Fruit fly (Drosophila melanogaster) whole organism, embryonic: ENCODE measurements around the gene Nle.

Experiments used
- CG10274 ChIP-seq: fragments of 200-800 bp; sonication (Bioruptor generic); optimal IDR thresholded peaks from 3 replicates; lab custom pipeline; 2017; ENCODE audit warnings: missing biosample characterization, mild to moderate bottlenecking, missing genetic modification characterization
- CG10979 ChIP-seq: fragments of 200-800 bp; sonication (Bioruptor generic); optimal IDR thresholded peaks from 2 replicates; lab custom pipeline; 2018; ENCODE audit warnings: missing biosample characterization, mild to moderate bottlenecking, missing genetic modification characterization, moderate library complexity
- CG12391 ChIP-seq: fragments of 200-800 bp; sonication (Bioruptor generic); optimal IDR thresholded peaks from 3 replicates; lab custom pipeline; 2018; ENCODE audit warnings: missing biosample characterization, mild to moderate bottlenecking, missing genetic modification characterization, moderate library complexity
- CG13296 ChIP-seq: fragments of 200-800 bp; sonication (Bioruptor generic); optimal IDR thresholded peaks from 3 replicates; lab custom pipeline; 2018; ENCODE audit warnings: missing biosample characterization, mild to moderate bottlenecking, missing genetic modification characterization
- CG13775 ChIP-seq: fragments of 200-800 bp; sonication (Bioruptor generic); optimal IDR thresholded peaks from 3 replicates; lab custom pipeline; 2017; ENCODE audit warnings: missing biosample characterization, mild to moderate bottlenecking, missing genetic modification characterization
- CG14667 ChIP-seq: fragments of 200-800 bp; sonication (Bioruptor generic); IDR thresholded peaks from 2 replicates; pipeline ENCODE4 v1.3.6; 2022; ENCODE audit warnings: missing biosample characterization, missing genetic modification characterization
- CG1529 ChIP-seq: fragments of 200-800 bp; sonication (Bioruptor generic); optimal IDR thresholded peaks from 3 replicates; lab custom pipeline; 2018; ENCODE audit warnings: missing biosample characterization, missing genetic modification characterization
- CG15601 ChIP-seq: fragments of 200-800 bp; sonication (Bioruptor generic); optimal IDR thresholded peaks from 3 replicates; lab custom pipeline; 2019; ENCODE audit warnings: missing biosample characterization, mild to moderate bottlenecking, missing genetic modification characterization, moderate library complexity
- CG1602 ChIP-seq: fragments of 200-800 bp; sonication (Bioruptor generic); optimal IDR thresholded peaks from 3 replicates; lab custom pipeline; 2016; ENCODE audit warnings: missing biosample characterization, missing genetic modification characterization
- CG1603 ChIP-seq: fragments of 200-800 bp; sonication (Bioruptor generic); optimal IDR thresholded peaks from 2 replicates; lab custom pipeline; 2019; ENCODE audit warnings: missing biosample characterization, mild to moderate bottlenecking, missing genetic modification characterization, moderate library complexity
- CG18599 ChIP-seq: fragments of 200-800 bp; sonication (Bioruptor generic); optimal IDR thresholded peaks from 3 replicates; lab custom pipeline; 2017; ENCODE audit warnings: missing biosample characterization, missing genetic modification characterization, mild to moderate bottlenecking, moderate library complexity, missing genetic modification reagents
- CG18764 ChIP-seq: fragments of 200-800 bp; sonication (Bioruptor generic); optimal IDR thresholded peaks from 3 replicates; lab custom pipeline; 2016; ENCODE audit warnings: missing biosample characterization, missing genetic modification characterization
- CG2120 ChIP-seq: fragments of 200-800 bp; sonication (Bioruptor generic); optimal IDR thresholded peaks from 3 replicates; lab custom pipeline; 2016; ENCODE audit warnings: missing biosample characterization, missing genetic modification characterization
- CG2678 ChIP-seq: fragments of 200-800 bp; sonication (Bioruptor generic); optimal IDR thresholded peaks from 3 replicates; lab custom pipeline; 2019; ENCODE audit warnings: missing biosample characterization, mild to moderate bottlenecking, missing genetic modification characterization, moderate library complexity
- CG4360 ChIP-seq: fragments of 200-800 bp; sonication (Bioruptor generic); IDR thresholded peaks from 2 replicates; pipeline ENCODE4 v1.3.6; 2022; ENCODE audit warnings: missing biosample characterization, missing genetic modification characterization
- CG4617 ChIP-seq: fragments of 200-800 bp; sonication (Bioruptor generic); optimal IDR thresholded peaks from 3 replicates; lab custom pipeline; 2016; ENCODE audit warnings: missing biosample characterization, missing genetic modification characterization, borderline replicate concordance
- CG4707 ChIP-seq: fragments of 200-800 bp; sonication (Bioruptor generic); optimal IDR thresholded peaks from 2 replicates; lab custom pipeline; 2018; ENCODE audit warnings: missing biosample characterization, mild to moderate bottlenecking, missing genetic modification characterization, moderate library complexity
- CG4820 ChIP-seq: fragments of 200-800 bp; sonication (Bioruptor generic); optimal IDR thresholded peaks from 3 replicates; lab custom pipeline; 2016; ENCODE audit warnings: missing biosample characterization, missing genetic modification characterization
- CG7357 ChIP-seq: fragments of 200-800 bp; sonication (Bioruptor generic); IDR thresholded peaks from 3 replicates; pipeline ENCODE4 v1.3.6; 2022; ENCODE audit warnings: missing biosample characterization, missing genetic modification characterization
- CG7928 ChIP-seq: fragments of 200-800 bp; sonication (Bioruptor generic); optimal IDR thresholded peaks from 2 replicates; lab custom pipeline; 2017; ENCODE audit warnings: missing biosample characterization, mild to moderate bottlenecking, missing genetic modification characterization
- CG8089 ChIP-seq: fragments of 200-800 bp; sonication (Bioruptor generic); optimal IDR thresholded peaks from 3 replicates; lab custom pipeline; 2016; ENCODE audit warnings: missing biosample characterization, missing genetic modification characterization
- CG9437 ChIP-seq: fragments of 200-800 bp; sonication (Bioruptor generic); optimal IDR thresholded peaks from 2 replicates; lab custom pipeline; 2018; ENCODE audit warnings: missing biosample characterization, mild to moderate bottlenecking, missing genetic modification characterization
- CG9609 ChIP-seq: fragments of 200-800 bp; sonication (Bioruptor generic); optimal IDR thresholded peaks from 3 replicates; lab custom pipeline; 2016; ENCODE audit warnings: missing biosample characterization, missing genetic modification characterization
- D19A ChIP-seq: fragments of 200-800 bp; optimal IDR thresholded peaks from 3 replicates; lab custom pipeline; 2019; ENCODE audit warnings: missing biosample characterization, mild to moderate bottlenecking, missing genetic modification characterization, moderate library complexity
- Dp ChIP-seq: fragments of 200-800 bp; sonication (Bioruptor generic); optimal IDR thresholded peaks from 2 replicates; lab custom pipeline; 2018; ENCODE audit warnings: missing biosample characterization, mild to moderate bottlenecking, missing genetic modification characterization, moderate library complexity
- Drgx ChIP-seq: fragments of 200-800 bp; sonication (Bioruptor generic); IDR thresholded peaks from 2 replicates; pipeline ENCODE4 v1.3.6; 2022; ENCODE audit warnings: missing biosample characterization, missing genetic modification characterization
- Ets65A ChIP-seq: fragments of 200-800 bp; sonication (Bioruptor generic); peaks from one replicate; lab custom pipeline; 2016; ENCODE audit warnings: missing biosample characterization, missing genetic modification characterization
- H15 ChIP-seq: fragments of 200-800 bp; sonication (Bioruptor generic); IDR thresholded peaks from 3 replicates; pipeline ENCODE4 v1.3.6; 2022; ENCODE audit warnings: missing biosample characterization, missing genetic modification characterization
- HmgZ ChIP-seq: fragments of 200-800 bp; sonication (Bioruptor generic); optimal IDR thresholded peaks from 2 replicates; lab custom pipeline; 2018; ENCODE audit warnings: missing biosample characterization, mild to moderate bottlenecking, missing genetic modification characterization
- Med ChIP-seq: fragments of 200-800 bp; sonication (Bioruptor generic); peaks from one replicate; lab custom pipeline; 2016; ENCODE audit warnings: missing biosample characterization, missing genetic modification characterization, mild to moderate bottlenecking, inconsistent platforms, moderate library complexity
- NFAT ChIP-seq: fragments of 200-800 bp; sonication (Bioruptor generic); IDR thresholded peaks from 2 replicates; pipeline ENCODE4 v1.3.6; 2022; ENCODE audit warnings: missing biosample characterization, missing genetic modification characterization
- NK7.1 ChIP-seq: fragments of 200-800 bp; sonication (Bioruptor generic); optimal IDR thresholded peaks from 3 replicates; lab custom pipeline; 2016; ENCODE audit warnings: missing biosample characterization, missing genetic modification characterization
- Nf-YC ChIP-seq: fragments of 200-800 bp; optimal IDR thresholded peaks from 3 replicates; lab custom pipeline; 2019; ENCODE audit warnings: missing biosample characterization, mild to moderate bottlenecking, missing genetic modification characterization, moderate library complexity
- Oaz ChIP-seq: fragments of 200-800 bp; sonication (Bioruptor generic); IDR thresholded peaks from 2 replicates; pipeline ENCODE4 v1.3.6; 2022; ENCODE audit warnings: missing biosample characterization, missing genetic modification characterization
- Rfx ChIP-seq: fragments of 200-800 bp; sonication (Bioruptor generic); IDR thresholded peaks from 2 replicates; pipeline ENCODE4 v1.3.6; 2022; ENCODE audit warnings: missing biosample characterization, missing genetic modification characterization
- Sox102F ChIP-seq: fragments of 200-800 bp; sonication (Bioruptor generic); optimal IDR thresholded peaks from 2 replicates; lab custom pipeline; 2018; ENCODE audit warnings: missing biosample characterization, mild to moderate bottlenecking, missing genetic modification characterization, moderate library complexity
- Sry-β ChIP-seq: fragments of 200-800 bp; sonication (Bioruptor generic); optimal IDR thresholded peaks from 2 replicates; lab custom pipeline; 2018; ENCODE audit warnings: missing biosample characterization, mild to moderate bottlenecking, missing genetic modification characterization, moderate library complexity
- Vsx1 ChIP-seq: fragments of 200-800 bp; sonication (Bioruptor generic); optimal IDR thresholded peaks from 2 replicates; lab custom pipeline; 2017; ENCODE audit warnings: missing biosample characterization, mild to moderate bottlenecking, missing genetic modification characterization, missing genetic modification reagents
- Xrp1 ChIP-seq: fragments of 200-800 bp; sonication (Bioruptor generic); IDR thresholded peaks from 2 replicates; pipeline ENCODE4 v1.3.6; 2022; ENCODE audit warnings: missing biosample characterization, missing genetic modification characterization
- aop ChIP-seq: fragments of 200-800 bp; sonication (Bioruptor generic); IDR thresholded peaks from 2 replicates; pipeline ENCODE4 v1.3.6; 2022; ENCODE audit warnings: missing biosample characterization, missing genetic modification characterization
- bab2 ChIP-seq: fragments of 200-800 bp; sonication (Bioruptor generic); optimal IDR thresholded peaks from 2 replicates; lab custom pipeline; 2016; ENCODE audit warnings: missing biosample characterization, missing genetic modification characterization
- bbx ChIP-seq: fragments of 200-800 bp; sonication (Bioruptor generic); IDR thresholded peaks from 2 replicates; pipeline ENCODE4 v1.3.6; 2022; ENCODE audit warnings: missing biosample characterization, missing genetic modification characterization; ENCODE audit not compliant: partially characterized antibody
- disco-r ChIP-seq: fragments of 200-800 bp; sonication (Bioruptor generic); optimal IDR thresholded peaks from 2 replicates; lab custom pipeline; 2016; ENCODE audit warnings: missing biosample characterization, missing genetic modification characterization
- gem ChIP-seq: fragments of 200-800 bp; sonication (Bioruptor generic); optimal IDR thresholded peaks from 2 replicates; lab custom pipeline; 2019; ENCODE audit warnings: missing biosample characterization, mild to moderate bottlenecking, missing genetic modification characterization, moderate library complexity
- knrl ChIP-seq: fragments of 200-800 bp; sonication (Bioruptor generic); IDR thresholded peaks from 3 replicates; pipeline ENCODE4 v1.3.6; 2022; ENCODE audit warnings: missing biosample characterization, missing genetic modification characterization; ENCODE audit not compliant: partially characterized antibody
- org-1 ChIP-seq: fragments of 200-800 bp; sonication (Bioruptor generic); optimal IDR thresholded peaks from 2 replicates; lab custom pipeline; 2017; ENCODE audit warnings: missing biosample characterization, missing genetic modification characterization
- row ChIP-seq: fragments of 200-800 bp; sonication (Bioruptor generic); IDR thresholded peaks from 3 replicates; pipeline ENCODE4 v1.3.6; 2022; ENCODE audit warnings: missing biosample characterization, missing genetic modification characterization
- sens ChIP-seq: fragments of 200-800 bp; sonication (Bioruptor generic); peaks from one replicate; lab custom pipeline; 2016; ENCODE audit warnings: missing biosample characterization, missing genetic modification characterization
- so ChIP-seq: fragments of 200-800 bp; sonication (Bioruptor generic); IDR thresholded peaks from 3 replicates; pipeline ENCODE4 v1.3.6; 2022; ENCODE audit warnings: missing biosample characterization, missing genetic modification characterization
- tx ChIP-seq: fragments of 200-800 bp; sonication (Bioruptor generic); optimal IDR thresholded peaks from 2 replicates; lab custom pipeline; 2016; ENCODE audit warnings: missing biosample characterization, missing genetic modification characterization
- unpg ChIP-seq: fragments of 200-800 bp; sonication (Bioruptor generic); optimal IDR thresholded peaks from 3 replicates; lab custom pipeline; 2018; ENCODE audit warnings: missing biosample characterization, mild to moderate bottlenecking, missing genetic modification characterization, moderate library complexity
- vvl ChIP-seq: fragments of 200-800 bp; sonication (Bioruptor generic); IDR thresholded peaks from 2 replicates; pipeline ENCODE4 v1.3.6; 2022; ENCODE audit warnings: missing biosample characterization, missing genetic modification characterization

The Nle gene

DNA sequence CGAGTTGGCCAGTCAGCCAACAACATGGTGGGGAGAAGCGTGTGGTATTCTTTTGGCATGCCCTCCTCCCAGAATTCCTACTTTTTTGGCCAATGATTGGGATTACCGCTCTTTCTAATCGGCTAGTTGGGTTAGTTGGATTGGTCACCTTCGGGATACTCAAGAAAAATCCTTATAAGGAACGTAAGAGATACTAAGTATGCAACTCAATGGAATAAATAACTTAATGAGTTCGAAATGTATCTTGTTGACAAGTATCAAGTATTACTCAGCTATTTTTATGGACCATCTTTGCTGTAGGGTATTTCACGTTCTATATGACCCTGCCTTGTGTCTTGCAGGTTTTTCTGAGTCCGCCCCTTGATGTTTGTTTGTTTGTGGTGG, 41.0 kb downstream of the Nle start:
- TF ChIP-seq CG1603 (peak; percentile 19), CG4617 (GFP tag; lab: Kevin White, UChicago) (no peak), aop (GFP tag; lab: Robert Waterston, UW) (no peak), Nf-YC (tag; lab: Kevin White, UChicago) (peak; percentile 39), CG9437 (GFP tag; lab: Kevin White, UChicago) (no peak), tx (GFP tag; lab: Kevin White, UChicago) (no peak), gem (tag; lab: Kevin White, UChicago) (peak; percentile 44), CG8089 (GFP tag; lab: Kevin White, UChicago) (no peak), sens (GFP tag; lab: Kevin White, UChicago) (peak; percentile 64), so (GFP tag; lab: Robert Waterston, UW) (no peak), disco-r (no peak), Drgx (GFP tag; lab: Robert Waterston, UW) (no peak), NK7.1 (GFP tag; lab: Kevin White, UChicago) (no peak), org-1 (GFP tag; lab: Kevin White, UChicago) (no peak), CG12391 (tag; lab: Kevin White, UChicago) (peak; percentile 2), Sox102F (GFP tag; lab: Kevin White, UChicago) (peak; percentile 25), CG7357 (GFP tag; lab: Robert Waterston, UW) (no peak), Vsx1 (no peak), Sry-β (no peak), CG13296 (GFP tag; lab: Kevin White, UChicago) (no peak), CG1529 (GFP tag; lab: Kevin White, UChicago) (no peak), CG10274 (GFP tag; lab: Kevin White, UChicago) (peak; percentile 64), CG15601 (no peak), CG18599 (GFP tag; lab: Kevin White, UChicago) (peak; percentile 25), CG2678 (tag; lab: Kevin White, UChicago) (peak; percentile 13), CG10979 (peak; percentile 11), Med (GFP tag; lab: Kevin White, UChicago) (peak; percentile 8), knrl (GFP tag; lab: Robert Waterston, UW) (no peak), Xrp1 (GFP tag; lab: Robert Waterston, UW) (0 out of 2 replicates have a peak, but pooled peaks have one; percentile 15), row (peak; percentile 42; the same call in 1 of the 3 replicates), Dp (GFP tag; lab: Kevin White, UChicago) (no peak), CG1602 (GFP tag; lab: Kevin White, UChicago) (no peak), Oaz (GFP tag; lab: Robert Waterston, UW) (no peak), CG9609 (no peak), Rfx (GFP tag; lab: Robert Waterston, UW) (no peak), bab2 (no peak), CG2120 (GFP tag; lab: Kevin White, UChicago) (peak; percentile 33), CG18764 (GFP tag; lab: Kevin White, UChicago) (no peak), NFAT (GFP tag; lab: Robert Waterston, UW) (no peak), vvl (GFP tag; lab: Robert Waterston, UW) (no peak), Ets65A (peak; percentile 22), bbx (GFP tag; lab: Robert Waterston, UW) (no peak), D19A (peak; percentile 32), CG4707 (no peak), CG13775 (no peak), HmgZ (tag; lab: Kevin White, UChicago) (no peak), H15 (GFP tag; lab: Robert Waterston, UW) (no peak), CG4360 (no peak), CG4820 (GFP tag; lab: Kevin White, UChicago) (no peak), CG7928 (GFP tag; lab: Kevin White, UChicago) (no peak), unpg (GFP tag; lab: Kevin White, UChicago) (no peak), CG14667 (GFP tag; lab: Robert Waterston, UW) (no peak)
